Worm (Caenorhabditis elegans): ENCODE results near the gene spp-11.

DNA sequence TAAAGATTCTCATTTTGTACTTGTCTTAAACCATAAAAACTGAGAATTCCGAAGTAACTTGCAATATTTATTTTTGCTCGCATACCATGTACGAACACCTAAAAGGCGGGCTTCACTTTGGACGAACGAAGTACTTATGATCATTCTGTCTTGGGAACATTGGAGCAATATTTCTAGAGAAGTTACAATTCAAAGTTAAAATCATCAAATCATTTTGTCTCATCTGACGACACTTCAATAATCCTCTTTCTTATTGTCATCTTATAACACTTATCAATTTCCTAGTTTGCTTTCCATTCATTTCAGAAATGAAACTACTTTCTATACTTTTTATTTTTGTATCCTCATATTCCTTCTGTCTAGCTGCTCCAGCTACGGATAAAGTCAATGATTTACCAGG, 40.5 kb downstream of the spp-11 start, which contains the start of gene ctsa-4.1:
- TF ChIP-seq ama-1 (optimal IDR thresholded peaks at IDR 0.05) (no peak), zag-1 (tag; optimal IDR thresholded peaks at IDR 0.05) (no peak), ztf-11 (tag; optimal IDR thresholded peaks at IDR 0.05) (no peak), lsy-2 (tag; optimal IDR thresholded peaks at IDR 0.05) (no peak), skn-1 (tag; optimal IDR thresholded peaks at IDR 0.05) (no peak), ceh-82 (tag; optimal IDR thresholded peaks at IDR 0.05) (no peak), nhr-77 (tag; optimal IDR thresholded peaks at IDR 0.05) (no peak), sma-9 (GFP tag; optimal IDR thresholded peaks at IDR 0.05) (no peak), sma-9 (tag; optimal IDR thresholded peaks at IDR 0.05) (no peak), unc-39 (tag; optimal IDR thresholded peaks at IDR 0.05) (no peak), unc-62 (GFP tag; optimal IDR thresholded peaks at IDR 0.05) (no peak), elt-1 (tag; optimal IDR thresholded peaks at IDR 0.05) (no peak)
